Worm (Caenorhabditis elegans): ENCODE measurements around the gene rnr-2.

DNA sequence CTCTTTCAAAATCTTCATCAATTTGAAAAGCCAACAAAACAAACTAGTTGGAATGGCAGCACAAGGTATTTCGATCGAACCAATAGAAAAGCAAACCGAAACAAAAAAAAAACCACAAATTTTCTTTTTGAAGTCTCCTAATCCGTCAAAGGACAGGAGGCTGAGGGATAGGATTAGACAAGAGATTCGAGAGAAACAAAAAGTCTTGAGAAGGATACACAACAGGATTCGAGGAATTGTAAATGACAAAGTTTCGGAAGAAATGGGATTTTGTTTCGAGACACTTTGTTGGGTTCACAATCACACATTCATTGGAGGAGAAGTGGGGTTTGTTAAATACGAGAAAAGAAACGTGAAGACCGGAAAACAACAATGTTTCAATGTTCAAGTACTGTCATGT, 6.3 kb upstream of the rnr-2 start:
- no peak for TF ChIP-seq atf-7 (tag; optimal IDR thresholded peaks at IDR 0.05)
- no peak for TF ChIP-seq nfya-2 (GFP tag; IDR thresholded peaks at IDR 0.05)
- no peak for TF ChIP-seq B0261.1 (tag; optimal IDR thresholded peaks at IDR 0.05)
- no peak for TF ChIP-seq K11D2.4 (GFP tag; IDR thresholded peaks at IDR 0.05)
